Worm (Caenorhabditis elegans): ENCODE measurements around the gene K11D12.14.

K11D12.14 gene

ce11 chrV:5064761-5065421, 15.5 kb downstream of the K11D12.14 start, which contains the start of gene mlk-1 (continued):
- TF ChIP-seq hsf-1 (GFP tag; IDR thresholded peaks at IDR 0.05) (peak; percentile 46; the same call in 1 of the 2 replicates), rcor-1 (GFP tag; IDR thresholded peaks at IDR 0.05) (no peak), nhr-179 (tag; optimal IDR thresholded peaks at IDR 0.05) (no peak), B0336.3 (GFP tag; IDR thresholded peaks at IDR 0.05) (peak; percentile 73; the same call in 1 of the 2 replicates)

- no peak for TF ChIP-seq D2030.7 (GFP tag; IDR thresholded peaks at IDR 0.05)
- peak; percentile 87 for TF ChIP-seq nhr-80 (tag; optimal IDR thresholded peaks at IDR 0.05)
- TF ChIP-seq ztf-18 (tag; optimal IDR thresholded peaks at IDR 0.05): no peak
- TF ChIP-seq chd-7 (tag; optimal IDR thresholded peaks at IDR 0.05): no peak
- TF ChIP-seq unc-62 (GFP tag; optimal IDR thresholded peaks at IDR 0.05): peak; percentile 67
- no peak for TF ChIP-seq akir-1 (GFP tag; optimal IDR thresholded peaks at IDR 0.05)
- TF ChIP-seq egrh-3 (GFP tag; IDR thresholded peaks at IDR 0.05): no peak
- no peak for TF ChIP-seq snpc-1.3 (tag; optimal IDR thresholded peaks at IDR 0.05; ENCODE audit: insufficient read depth)
- no peak for TF ChIP-seq lir-1 (GFP tag; conservative IDR thresholded peaks at IDR 0.05)
- no peak for TF ChIP-seq ztf-22 (GFP tag; optimal IDR thresholded peaks at IDR 0.05)
- peak; percentile 48; the same call in 1 of the 2 replicates for TF ChIP-seq cebp-1 (GFP tag; IDR thresholded peaks at IDR 0.05)
- peak; percentile 74 for TF ChIP-seq cebp-1 (tag; optimal IDR thresholded peaks at IDR 0.05)
- TF ChIP-seq die-1 (tag; optimal IDR thresholded peaks at IDR 0.05): no peak
- TF ChIP-seq F57C9.4 (tag; optimal IDR thresholded peaks at IDR 0.05): no peak
- no peak for TF ChIP-seq attf-5 (GFP tag; optimal IDR thresholded peaks at IDR 0.05)
- TF ChIP-seq F22D6.2 (tag; optimal IDR thresholded peaks at IDR 0.05): no peak
Measured at ce11 chrV:5067390-5067789, 18.0 kb downstream of the K11D12.14 start.

DNA sequence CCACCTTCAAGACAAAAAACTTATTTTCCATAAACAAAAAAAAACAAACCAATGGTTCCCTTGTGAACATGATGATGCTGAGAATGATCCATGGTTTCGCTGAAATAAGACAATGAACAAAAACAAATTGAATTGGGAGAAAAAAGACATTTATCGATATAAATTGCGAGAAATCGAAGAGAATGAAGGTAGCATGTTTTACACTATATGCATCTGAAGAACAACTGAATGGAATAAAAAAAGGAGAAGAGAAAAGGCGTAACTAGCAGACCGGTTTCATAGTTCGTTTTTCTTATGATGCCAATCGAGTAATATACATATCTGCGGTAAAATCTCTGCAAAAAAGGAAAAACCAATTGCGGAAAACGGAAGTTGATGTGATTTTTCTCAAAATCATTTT, 20.0 kb downstream of the K11D12.14 start, which contains the start of gene Y58A7A.1:
TSS of gene Y58A7A.1 (minus strand) at position 101 of the 400 bp plus-strand sequence.
- no peak for TF ChIP-seq let-607 (tag; optimal IDR thresholded peaks at IDR 0.05)
- no peak for TF ChIP-seq Y53G8AR.9 (GFP tag; conservative IDR thresholded peaks at IDR 0.05)
- no peak for TF ChIP-seq madf-3 (GFP tag; IDR thresholded peaks at IDR 0.05)
- TF ChIP-seq dpl-1 (GFP tag; optimal IDR thresholded peaks at IDR 0.05): no peak
- no peak for TF ChIP-seq zfh-2 (GFP tag; conservative IDR thresholded peaks at IDR 0.05)
- TF ChIP-seq ceh-91 (GFP tag; IDR thresholded peaks at IDR 0.05): no peak
- TF ChIP-seq F37B4.10 (GFP tag; IDR thresholded peaks at IDR 0.05): no peak
- no peak for TF ChIP-seq F55B11.4 (tag; optimal IDR thresholded peaks at IDR 0.05; ENCODE audit: borderline replicate concordance, insufficient read depth)
- TF ChIP-seq F57C9.4 (tag; optimal IDR thresholded peaks at IDR 0.05): no peak
- no peak for TF ChIP-seq nhr-179 (tag; optimal IDR thresholded peaks at IDR 0.05)
- no peak for TF ChIP-seq let-526 (GFP tag; IDR thresholded peaks at IDR 0.05)
- TF ChIP-seq fkh-3 (tag; optimal IDR thresholded peaks at IDR 0.05): no peak
- TF ChIP-seq ceh-79 (tag; optimal IDR thresholded peaks at IDR 0.05): no peak

DNA sequence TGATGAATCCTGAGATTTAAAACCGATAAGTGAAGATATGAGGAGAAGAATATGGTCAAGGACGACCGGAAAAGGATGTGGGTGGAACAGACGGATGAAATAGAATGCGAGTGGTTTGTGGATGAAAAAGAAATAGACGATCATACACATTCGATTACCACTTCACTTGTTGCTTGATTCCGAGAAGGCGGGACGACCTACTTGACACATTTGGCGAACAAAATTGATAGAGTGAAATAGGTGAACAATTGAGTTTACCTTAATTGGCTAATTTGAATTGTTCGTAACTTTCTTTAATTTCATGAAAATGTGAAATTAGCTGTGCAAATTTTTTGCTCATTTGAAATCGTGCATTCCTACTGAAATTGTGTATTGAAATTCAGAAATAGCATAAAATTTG, 22.6 kb downstream of the K11D12.14 start, which contains the start of gene Y58A7A.2:
TSS of gene Y58A7A.2 (minus strand) at position 101 of the 400 bp plus-strand sequence.
- TF ChIP-seq repo-1 (tag; optimal IDR thresholded peaks at IDR 0.05) (no peak), nhr-27 (tag; optimal IDR thresholded peaks at IDR 0.05) (no peak), ceh-91 (GFP tag; IDR thresholded peaks at IDR 0.05) (no peak), rpc-1 (optimal IDR thresholded peaks at IDR 0.05) (no peak), rpc-1 (tag; optimal IDR thresholded peaks at IDR 0.05) (no peak), hlh-12 (tag; optimal IDR thresholded peaks at IDR 0.05) (no peak), lsl-1 (GFP tag; optimal IDR thresholded peaks at IDR 0.05) (no peak), egrh-3 (GFP tag; IDR thresholded peaks at IDR 0.05) (no peak), K12H6.12 (tag; optimal IDR thresholded peaks at IDR 0.05) (no peak), madf-3 (GFP tag; IDR thresholded peaks at IDR 0.05) (no peak), cebp-2 (GFP tag; IDR thresholded peaks at IDR 0.05) (no peak), aptf-2 (GFP tag; conservative IDR thresholded peaks at IDR 0.05) (no peak), F37B4.10 (GFP tag; IDR thresholded peaks at IDR 0.05) (no peak), Y95B8A.8 (GFP tag; IDR thresholded peaks at IDR 0.05) (no peak), atf-7 (tag; optimal IDR thresholded peaks at IDR 0.05) (no peak), somi-1 (GFP tag; optimal IDR thresholded peaks at IDR 0.05) (no peak), snpc-3.4 (tag; optimal IDR thresholded peaks at IDR 0.05) (no peak), bed-2 (GFP tag; IDR thresholded peaks at IDR 0.05) (no peak), nhr-179 (tag; optimal IDR thresholded peaks at IDR 0.05) (no peak)
